Worm (Caenorhabditis elegans) whole organism, L2 larva: ENCODE data around the gene fip-4.

Experiments used
- F13H6.1 ChIP-seq: sonication (generic microtip); optimal IDR thresholded peaks from 2 replicates; lab custom pipeline; 2016; ENCODE audit warnings: missing genetic modification characterization, missing compliant biosample characterization
- R02D3.7 ChIP-seq: fragments of 150-350 bp; optimal IDR thresholded peaks from 2 replicates; lab custom pipeline; 2014; ENCODE audit warnings: missing biosample characterization, missing genetic modification characterization
- Y55F3AM.14 ChIP-seq: fragments of 200-800 bp; sonication (Bioruptor generic); optimal IDR thresholded peaks from 2 replicates; lab custom pipeline; 2018; ENCODE audit warnings: mild to moderate bottlenecking, missing genetic modification characterization, missing compliant biosample characterization
- ZK546.5 ChIP-seq: sonication (generic microtip); optimal IDR thresholded peaks from 2 replicates; lab custom pipeline; 2017; ENCODE audit warnings: missing biosample characterization, missing genetic modification characterization
- alr-1 ChIP-seq: fragments of 150-350 bp; optimal IDR thresholded peaks from 2 replicates; lab custom pipeline; 2014; ENCODE audit warnings: missing biosample characterization, missing genetic modification characterization
- aly-2 ChIP-seq: fragments of 150-350 bp; optimal IDR thresholded peaks from 2 replicates; lab custom pipeline; 2014; ENCODE audit warnings: missing biosample characterization, missing genetic modification characterization
- ama-1 ChIP-seq: fragments of 150-350 bp; optimal IDR thresholded peaks from 2 replicates; lab custom pipeline; 2018; ENCODE audit warnings: inconsistent platforms
- blmp-1 ChIP-seq: sonication (generic microtip); optimal IDR thresholded peaks from 2 replicates; lab custom pipeline; 2017; ENCODE audit warnings: missing genetic modification characterization, mild to moderate bottlenecking, missing compliant biosample characterization, antibody characterized with exemption, moderate library complexity; ENCODE audit not compliant: insufficient read depth
- ceh-16 ChIP-seq: fragments of 150-350 bp; optimal IDR thresholded peaks from 2 replicates; lab custom pipeline; 2014; ENCODE audit warnings: missing biosample characterization, missing genetic modification characterization
- crh-2 ChIP-seq: sonication (generic microtip); optimal IDR thresholded peaks from 2 replicates; lab custom pipeline; 2017; ENCODE audit warnings: missing biosample characterization, missing genetic modification characterization
- dmd-4 ChIP-seq: sonication (generic microtip); optimal IDR thresholded peaks from 2 replicates; lab custom pipeline; 2017; ENCODE audit warnings: missing biosample characterization, missing genetic modification characterization
- egl-27 ChIP-seq: sonication (generic microtip); optimal IDR thresholded peaks from 3 replicates; lab custom pipeline; 2017; ENCODE audit warnings: missing biosample characterization, missing genetic modification reagents, missing genetic modification characterization
- elt-3 ChIP-seq: sonication (generic microtip); optimal IDR thresholded peaks from 2 replicates; lab custom pipeline; 2017; ENCODE audit warnings: missing biosample characterization, missing genetic modification characterization
- fos-1 ChIP-seq: fragments of 150-350 bp; optimal IDR thresholded peaks from 2 replicates; lab custom pipeline; 2014; ENCODE audit warnings: missing biosample characterization, missing genetic modification characterization
- gmeb-1 ChIP-seq: fragments of 150-350 bp; optimal IDR thresholded peaks from 2 replicates; lab custom pipeline; 2014; ENCODE audit warnings: missing biosample characterization, missing genetic modification characterization
- lin-11 ChIP-seq: fragments of 150-350 bp; sonication (generic microtip); optimal IDR thresholded peaks from 2 replicates; lab custom pipeline; 2014; ENCODE audit warnings: missing biosample characterization, missing genetic modification characterization, inconsistent platforms, mixed read lengths
- lin-13 ChIP-seq: fragments of 150-350 bp; optimal IDR thresholded peaks from 2 replicates; lab custom pipeline; 2014; ENCODE audit warnings: missing biosample characterization, missing genetic modification reagents, missing genetic modification characterization
- lin-39 ChIP-seq: fragments of 150-350 bp; optimal IDR thresholded peaks from 2 replicates; lab custom pipeline; 2014; ENCODE audit warnings: missing biosample characterization, missing genetic modification reagents, missing genetic modification characterization
- lsy-2 ChIP-seq, 2 experiments: fragments of 150-350 bp in 1 of 2; sonication (generic microtip) in 1 of 2; optimal IDR thresholded peaks; 2 replicates each; lab custom pipeline; 2014 to 2017; ENCODE audit warnings: missing biosample characterization in 2 of 2, missing genetic modification characterization in 2 of 2
- mab-5 ChIP-seq: fragments of 150-350 bp; optimal IDR thresholded peaks from 2 replicates; lab custom pipeline; 2014; ENCODE audit warnings: missing biosample characterization, missing genetic modification characterization
- nhr-10 ChIP-seq: sonication (generic microtip); optimal IDR thresholded peaks from 2 replicates; lab custom pipeline; 2017; ENCODE audit warnings: missing biosample characterization, missing genetic modification characterization
- nhr-11 ChIP-seq: fragments of 150-350 bp; optimal IDR thresholded peaks from 2 replicates; lab custom pipeline; 2014; ENCODE audit warnings: missing biosample characterization, missing genetic modification characterization
- nhr-12 ChIP-seq: fragments of 150-350 bp; optimal IDR thresholded peaks from 2 replicates; lab custom pipeline; 2014; ENCODE audit warnings: missing biosample characterization, missing genetic modification characterization
- nhr-129 ChIP-seq: fragments of 150-350 bp; optimal IDR thresholded peaks from 2 replicates; lab custom pipeline; 2014; ENCODE audit warnings: missing biosample characterization, missing genetic modification characterization
- nhr-21 ChIP-seq: fragments of 150-350 bp; optimal IDR thresholded peaks from 2 replicates; lab custom pipeline; 2014; ENCODE audit warnings: missing biosample characterization, missing genetic modification characterization
- nhr-237 ChIP-seq: fragments of 150-350 bp; optimal IDR thresholded peaks from 2 replicates; lab custom pipeline; 2014; ENCODE audit warnings: missing biosample characterization, missing genetic modification characterization
- nhr-25 ChIP-seq: fragments of 150-350 bp; sonication (generic microtip); optimal IDR thresholded peaks from 3 replicates; lab custom pipeline; 2014; ENCODE audit warnings: missing biosample characterization, missing genetic modification characterization
- nhr-6 ChIP-seq: fragments of 150-350 bp; optimal IDR thresholded peaks from 2 replicates; lab custom pipeline; 2014; ENCODE audit warnings: missing biosample characterization, missing genetic modification characterization
- nhr-77 ChIP-seq: fragments of 150-350 bp; optimal IDR thresholded peaks from 2 replicates; lab custom pipeline; 2014; ENCODE audit warnings: missing biosample characterization, missing genetic modification characterization
- peb-1 ChIP-seq: fragments of 150-350 bp; optimal IDR thresholded peaks from 2 replicates; lab custom pipeline; 2014; ENCODE audit warnings: missing biosample characterization, missing genetic modification characterization
- sem-4 ChIP-seq: fragments of 150-350 bp; optimal IDR thresholded peaks from 2 replicates; lab custom pipeline; 2014; ENCODE audit warnings: missing biosample characterization, missing genetic modification reagents, missing genetic modification characterization
- sma-3 ChIP-seq: sonication (generic microtip); optimal IDR thresholded peaks from 2 replicates; lab custom pipeline; 2016; ENCODE audit warnings: missing genetic modification reagents, missing genetic modification characterization, missing compliant biosample characterization
- sma-9 ChIP-seq, 2 experiments: fragments of 150-350 bp in 1 of 2; sonication (generic microtip) in 1 of 2; optimal IDR thresholded peaks; 2 replicates each; lab custom pipeline; 2014 to 2016; ENCODE audit warnings: missing genetic modification characterization in 2 of 2, mild to moderate bottlenecking in 1 of 2, missing biosample characterization in 1 of 2, missing compliant biosample characterization in 1 of 2, missing genetic modification reagents in 1 of 2, moderate library complexity in 1 of 2
- snpc-4 ChIP-seq: fragments of 150-350 bp; optimal IDR thresholded peaks from 2 replicates; lab custom pipeline; 2014; ENCODE audit warnings: missing biosample characterization, missing genetic modification characterization
- unc-39 ChIP-seq: fragments of 150-350 bp; optimal IDR thresholded peaks from 2 replicates; lab custom pipeline; 2014; ENCODE audit warnings: missing biosample characterization, missing genetic modification characterization
- unc-55 ChIP-seq: fragments of 150-350 bp; sonication (generic microtip); optimal IDR thresholded peaks from 3 replicates; lab custom pipeline; 2014; ENCODE audit warnings: missing biosample characterization, missing genetic modification reagents, missing genetic modification characterization
- unc-62 ChIP-seq: fragments of 150-350 bp; optimal IDR thresholded peaks from 2 replicates; lab custom pipeline; 2014; ENCODE audit warnings: missing biosample characterization, missing genetic modification reagents, missing genetic modification characterization
- ztf-1 ChIP-seq: fragments of 200-800 bp; sonication (Bioruptor generic); conservative IDR thresholded peaks from 2 replicates; pipeline ENCODE4 v1.3.6; 2022; ENCODE audit warnings: missing genetic modification characterization, missing compliant biosample characterization
- ztf-11 ChIP-seq: sonication (generic microtip); optimal IDR thresholded peaks from 2 replicates; lab custom pipeline; 2017; ENCODE audit warnings: missing biosample characterization, missing genetic modification characterization

The fip-4 gene

DNA sequence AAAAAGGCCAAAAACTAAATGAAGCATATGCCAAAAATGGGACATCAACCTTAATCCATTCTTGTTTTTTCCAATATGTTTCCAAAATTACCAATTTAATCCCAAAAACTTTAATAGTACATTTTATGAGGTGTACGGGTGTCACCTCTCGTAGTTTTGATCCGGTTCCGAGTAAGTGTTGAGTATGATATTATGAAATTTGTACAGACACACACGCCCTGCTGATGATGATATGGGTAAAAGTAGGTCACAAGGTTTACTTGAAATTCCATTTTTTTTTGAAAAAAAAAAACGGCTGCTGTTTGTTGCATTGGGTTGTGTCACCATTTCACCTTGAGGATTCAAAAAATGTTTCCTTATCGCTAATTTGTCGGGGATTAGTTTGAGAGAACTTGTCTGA is 46.8 kb upstream of the fip-4 start:
- TF ChIP-seq lsy-2 (tag; optimal IDR thresholded peaks at IDR 0.05; lab: Kevin White, UChicago) (no peak), nhr-25 (tag; lab: Kevin White, UChicago) (peak; percentile 8)
- TF ChIP-seq, all 48 proteins: peak for 1

DNA sequence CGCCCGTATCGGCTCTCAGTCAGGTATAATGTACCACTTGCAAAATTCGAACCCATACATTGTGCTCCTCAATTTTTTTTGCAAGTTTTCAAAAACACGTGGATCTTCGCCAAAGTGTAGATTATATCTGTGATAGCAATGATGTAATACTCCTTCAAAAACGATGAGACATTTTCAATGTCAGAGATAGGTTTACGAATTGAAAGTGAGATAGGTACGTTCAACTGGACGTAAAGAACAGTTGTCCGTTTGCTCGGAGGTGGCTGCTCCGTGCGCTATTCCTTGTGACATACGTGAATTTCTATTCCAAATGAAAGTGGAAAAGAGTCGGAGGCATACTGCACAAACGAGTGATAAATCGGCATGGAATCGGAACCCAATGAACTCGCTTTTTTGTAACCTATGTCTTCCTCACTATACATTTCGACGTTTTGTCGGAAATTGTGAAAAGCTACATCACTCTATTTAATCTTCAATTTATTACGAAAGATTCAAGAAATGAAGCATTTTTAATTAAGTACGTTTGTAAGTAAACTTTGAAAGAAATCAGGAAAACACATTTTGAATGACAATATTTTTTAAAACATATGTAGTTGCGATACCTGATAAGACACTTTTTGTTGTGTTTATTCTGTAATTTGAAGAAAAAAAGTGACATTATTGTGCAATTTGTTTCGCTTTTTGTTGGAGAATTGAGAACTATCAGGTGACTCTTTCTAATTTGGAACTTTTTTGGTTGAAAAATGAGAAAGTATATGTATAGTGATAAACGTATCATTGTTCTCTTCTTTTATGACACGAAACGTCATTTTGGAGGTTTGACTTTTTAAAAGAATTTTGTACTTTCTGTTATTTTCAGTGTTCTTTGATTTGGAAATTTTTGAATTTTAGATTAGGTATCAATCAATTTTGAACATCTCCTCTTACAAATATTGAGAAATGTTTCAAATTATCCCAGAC is 43.7 kb upstream of the fip-4 start:
- TF ChIP-seq fos-1 (tag; lab: Kevin White, UChicago) (peak; percentile 28), nhr-129 (tag; lab: Kevin White, UChicago) (peak; percentile 81), blmp-1 (tag; lab: Kevin White, UChicago) (peak; percentile 30), lin-11 (tag; lab: Kevin White, UChicago) (no peak), Y55F3AM.14 (GFP tag; lab: Kevin White, UChicago) (no peak), F13H6.1 (peak; percentile 51), nhr-6 (tag; lab: Kevin White, UChicago) (peak; percentile 46), snpc-4 (tag; lab: Kevin White, UChicago) (no peak), sma-9 (GFP tag; optimal IDR thresholded peaks at IDR 0.05; lab: Kevin White, UChicago) (peak; percentile 74), sma-9 (tag; optimal IDR thresholded peaks at IDR 0.05; lab: Kevin White, UChicago) (no peak)

DNA sequence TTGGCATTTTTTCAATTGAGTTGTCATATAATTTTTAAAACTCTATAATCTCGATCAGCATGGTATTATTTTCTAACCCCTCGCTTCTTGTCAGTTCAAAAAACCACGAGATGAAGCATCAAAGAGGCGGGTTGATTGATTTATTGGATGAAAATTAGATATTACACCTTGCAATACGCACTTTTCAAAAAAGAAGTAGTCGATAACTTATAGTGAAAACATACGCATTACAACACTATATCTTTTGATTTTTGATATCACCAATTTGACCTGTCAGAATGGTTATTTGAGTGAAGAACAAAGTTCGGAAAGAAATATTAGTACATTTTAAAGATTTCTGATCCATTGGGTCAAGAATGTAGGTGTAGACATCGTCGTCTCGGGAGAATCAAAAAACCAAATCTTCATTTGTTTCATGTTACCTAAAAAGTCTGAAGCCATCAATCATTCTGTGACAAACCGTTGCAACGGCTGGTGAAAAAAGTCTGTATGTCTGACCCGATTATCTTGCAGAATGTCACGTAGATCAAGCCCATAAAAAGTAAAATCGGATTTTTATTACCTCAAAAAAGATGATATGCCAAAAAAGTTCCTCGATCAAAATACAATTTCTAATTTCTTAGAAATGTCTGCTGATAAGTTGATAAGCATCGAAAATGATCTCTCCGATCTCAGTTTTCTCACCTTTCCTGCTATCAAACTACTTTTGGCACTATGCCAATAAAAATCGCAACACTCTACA is 42.2 kb upstream of the fip-4 start:
- TF ChIP-seq nhr-21 (tag; lab: Kevin White, UChicago) (peak; percentile 61), mab-5 (tag; lab: Kevin White, UChicago) (peak; percentile 57), alr-1 (tag; lab: Kevin White, UChicago) (no peak), gmeb-1 (tag; lab: Kevin White, UChicago) (no peak), egl-27 (peak; percentile 10), ama-1 (lab: Kevin White, UChicago) (no peak), nhr-6 (tag; lab: Kevin White, UChicago) (peak; percentile 5), snpc-4 (tag; lab: Kevin White, UChicago) (no peak), lin-13 (GFP tag; lab: Kevin White, UChicago) (no peak), unc-62 (GFP tag; lab: Kevin White, UChicago) (peak; percentile 25), unc-39 (no peak), ceh-16 (tag; lab: Kevin White, UChicago) (no peak), nhr-77 (tag; lab: Kevin White, UChicago) (no peak), nhr-10 (tag; lab: Kevin White, UChicago) (no peak), blmp-1 (tag; lab: Kevin White, UChicago) (peak; percentile 70), ztf-11 (tag; lab: Kevin White, UChicago) (no peak), sma-9 (GFP tag; optimal IDR thresholded peaks at IDR 0.05; lab: Kevin White, UChicago) (peak; percentile 61), sma-9 (tag; optimal IDR thresholded peaks at IDR 0.05; lab: Kevin White, UChicago) (no peak), F13H6.1 (no peak), peb-1 (tag; lab: Kevin White, UChicago) (no peak), R02D3.7 (tag; lab: Kevin White, UChicago) (no peak), sma-3 (GFP tag; lab: Kevin White, UChicago) (peak; percentile 30), nhr-25 (tag; lab: Kevin White, UChicago) (peak; percentile 39), ZK546.5 (tag; lab: Kevin White, UChicago) (no peak), sem-4 (tag; lab: Kevin White, UChicago) (no peak), fos-1 (tag; lab: Kevin White, UChicago) (peak; percentile 54), dmd-4 (no peak), nhr-12 (tag; lab: Kevin White, UChicago) (no peak), elt-3 (tag; lab: Kevin White, UChicago) (no peak)
- TF ChIP-seq, all 48 proteins: peak for 10

DNA sequence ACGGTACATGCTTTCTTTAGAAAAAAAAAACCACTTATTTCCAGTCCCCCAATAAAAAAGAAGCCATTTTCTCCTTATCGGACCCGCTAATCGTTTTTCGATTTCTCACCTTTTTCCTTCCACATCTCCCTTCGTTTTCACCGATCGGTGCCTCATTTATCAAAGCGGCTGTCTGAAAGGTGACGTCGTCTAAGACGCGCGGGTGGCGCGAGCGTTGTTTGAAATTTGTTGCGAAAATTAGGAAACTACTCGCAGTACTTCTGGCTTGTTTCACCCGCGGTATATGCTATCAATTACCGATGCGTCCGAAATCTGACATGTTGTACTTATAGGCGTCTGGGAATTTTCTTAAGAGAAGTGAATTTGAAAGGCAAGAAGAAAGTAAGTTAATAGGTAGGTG is 41.1 kb upstream of the fip-4 start:
- TF ChIP-seq nhr-237 (tag; lab: Kevin White, UChicago) (no peak), sma-9 (GFP tag; optimal IDR thresholded peaks at IDR 0.05; lab: Kevin White, UChicago) (peak; percentile 70), sma-9 (tag; optimal IDR thresholded peaks at IDR 0.05; lab: Kevin White, UChicago) (no peak), unc-39 (no peak), lin-39 (tag; lab: Kevin White, UChicago) (no peak), alr-1 (tag; lab: Kevin White, UChicago) (no peak), peb-1 (tag; lab: Kevin White, UChicago) (no peak), fos-1 (tag; lab: Kevin White, UChicago) (no peak), ama-1 (lab: Kevin White, UChicago) (no peak), unc-55 (GFP tag; lab: Kevin White, UChicago) (no peak), nhr-11 (tag; lab: Kevin White, UChicago) (no peak), sma-3 (GFP tag; lab: Kevin White, UChicago) (no peak), ztf-11 (tag; lab: Kevin White, UChicago) (no peak), Y55F3AM.14 (GFP tag; lab: Kevin White, UChicago) (no peak), R02D3.7 (tag; lab: Kevin White, UChicago) (no peak), nhr-12 (tag; lab: Kevin White, UChicago) (no peak), lin-13 (GFP tag; lab: Kevin White, UChicago) (no peak), dmd-4 (no peak), aly-2 (no peak), ztf-1 (GFP tag; lab: Robert Waterston, UW) (no peak), nhr-10 (tag; lab: Kevin White, UChicago) (no peak), F13H6.1 (no peak), sem-4 (tag; lab: Kevin White, UChicago) (no peak), lsy-2 (tag; optimal IDR thresholded peaks at IDR 0.05; lab: Kevin White, UChicago) (no peak), nhr-77 (tag; lab: Kevin White, UChicago) (no peak), crh-2 (tag; lab: Kevin White, UChicago) (no peak)
